Fruit fly (Drosophila melanogaster) whole organism, embryonic: ENCODE data around the gene sicily.

Experiments
- ATbp ChIP-seq: fragments of 200-800 bp; sonication (Bioruptor generic); optimal IDR thresholded peaks from 2 replicates; lab custom pipeline; 2017; ENCODE audit warnings: missing biosample characterization, mild to moderate bottlenecking, missing genetic modification characterization, missing genetic modification reagents
- B-H1 ChIP-seq: fragments of 200-800 bp; sonication (Bioruptor generic); IDR thresholded peaks from 3 replicates; pipeline ENCODE4 v1.3.6; 2022; ENCODE audit warnings: missing biosample characterization, missing genetic modification characterization
- CG10959 ChIP-seq: fragments of 200-800 bp; sonication (Bioruptor generic); IDR thresholded peaks from 2 replicates; pipeline ENCODE4 v1.3.6; 2022; ENCODE audit warnings: missing biosample characterization, missing genetic modification characterization
- CG11723 ChIP-seq: fragments of 200-800 bp; sonication (Bioruptor generic); optimal IDR thresholded peaks from 2 replicates; lab custom pipeline; 2017; ENCODE audit warnings: missing biosample characterization, mild to moderate bottlenecking, missing genetic modification characterization
- CG13287 ChIP-seq: fragments of 200-800 bp; sonication (Bioruptor generic); IDR thresholded peaks from 2 replicates; pipeline ENCODE4 v1.3.6; 2022; ENCODE audit warnings: missing biosample characterization, missing genetic modification characterization; ENCODE audit not compliant: partially characterized antibody
- CG13894 ChIP-seq: fragments of 200-800 bp; sonication (Bioruptor generic); optimal IDR thresholded peaks from 3 replicates; lab custom pipeline; 2018; ENCODE audit warnings: missing biosample characterization, mild to moderate bottlenecking, missing genetic modification characterization, moderate library complexity
- CG14965 ChIP-seq: fragments of 200-800 bp; sonication (Bioruptor generic); optimal IDR thresholded peaks from 2 replicates; lab custom pipeline; 2016; ENCODE audit warnings: missing biosample characterization, missing genetic modification characterization, borderline replicate concordance
- CG17186 ChIP-seq: fragments of 200-800 bp; sonication (Bioruptor generic); optimal IDR thresholded peaks from 3 replicates; lab custom pipeline; 2017; ENCODE audit warnings: missing biosample characterization, missing genetic modification reagents, missing genetic modification characterization
- CG1792 ChIP-seq: fragments of 200-800 bp; sonication (Bioruptor generic); optimal IDR thresholded peaks from 2 replicates; lab custom pipeline; 2016; ENCODE audit warnings: missing biosample characterization, missing genetic modification characterization
- CG2116 ChIP-seq: fragments of 200-800 bp; sonication (Bioruptor generic); optimal IDR thresholded peaks from 3 replicates; lab custom pipeline; 2018; ENCODE audit warnings: missing biosample characterization, mild to moderate bottlenecking, missing genetic modification characterization
- CG2712 ChIP-seq: fragments of 200-800 bp; optimal IDR thresholded peaks from 3 replicates; lab custom pipeline; 2019; ENCODE audit warnings: missing biosample characterization, mild to moderate bottlenecking, missing genetic modification characterization, moderate library complexity
- CG2875 ChIP-seq: fragments of 200-800 bp; sonication (Bioruptor generic); optimal IDR thresholded peaks from 2 replicates; lab custom pipeline; 2017; ENCODE audit warnings: missing biosample characterization, mild to moderate bottlenecking, missing genetic modification characterization, missing genetic modification reagents
- CG33557 ChIP-seq: fragments of 200-800 bp; sonication (Bioruptor generic); optimal IDR thresholded peaks from 2 replicates; lab custom pipeline; 2019; ENCODE audit warnings: missing biosample characterization, mild to moderate bottlenecking, missing genetic modification characterization, moderate library complexity
- CG34422 ChIP-seq: fragments of 200-800 bp; sonication (Bioruptor generic); IDR thresholded peaks from 3 replicates; pipeline ENCODE4 v1.3.6; 2022; ENCODE audit warnings: missing biosample characterization, missing genetic modification characterization
- CG5245 ChIP-seq: fragments of 200-800 bp; sonication (Bioruptor generic); optimal IDR thresholded peaks from 3 replicates; lab custom pipeline; 2016; ENCODE audit warnings: missing biosample characterization, missing genetic modification characterization
- CG8924 ChIP-seq: fragments of 200-800 bp; optimal IDR thresholded peaks from 3 replicates; lab custom pipeline; 2019; ENCODE audit warnings: missing biosample characterization, mild to moderate bottlenecking, missing genetic modification characterization, moderate library complexity
- CG9609 ChIP-seq: fragments of 200-800 bp; sonication (Bioruptor generic); optimal IDR thresholded peaks from 3 replicates; lab custom pipeline; 2016; ENCODE audit warnings: missing biosample characterization, missing genetic modification characterization
- Dad ChIP-seq: fragments of 200-800 bp; sonication (Bioruptor generic); optimal IDR thresholded peaks from 3 replicates; lab custom pipeline; 2016; ENCODE audit warnings: missing biosample characterization, missing genetic modification characterization
- Doc3 ChIP-seq: fragments of 200-800 bp; sonication (Bioruptor generic); IDR thresholded peaks from 3 replicates; pipeline ENCODE4 v1.3.6; 2022; ENCODE audit warnings: missing biosample characterization, missing genetic modification characterization; ENCODE audit not compliant: partially characterized antibody
- Dp ChIP-seq: fragments of 200-800 bp; sonication (Bioruptor generic); optimal IDR thresholded peaks from 2 replicates; lab custom pipeline; 2018; ENCODE audit warnings: missing biosample characterization, mild to moderate bottlenecking, missing genetic modification characterization, moderate library complexity
- E2f1 ChIP-seq: fragments of 200-800 bp; sonication (Bioruptor generic); IDR thresholded peaks from 2 replicates; pipeline ENCODE4 v1.3.6; 2022; ENCODE audit warnings: missing biosample characterization, missing genetic modification characterization
- Ets65A ChIP-seq: fragments of 200-800 bp; sonication (Bioruptor generic); peaks from one replicate; lab custom pipeline; 2016; ENCODE audit warnings: missing biosample characterization, missing genetic modification characterization
- HmgZ ChIP-seq: fragments of 200-800 bp; sonication (Bioruptor generic); optimal IDR thresholded peaks from 2 replicates; lab custom pipeline; 2018; ENCODE audit warnings: missing biosample characterization, mild to moderate bottlenecking, missing genetic modification characterization
- NC2β ChIP-seq: fragments of 200-800 bp; sonication (Bioruptor generic); optimal IDR thresholded peaks from 2 replicates; lab custom pipeline; 2016; ENCODE audit warnings: missing biosample characterization, missing genetic modification characterization
- NFAT ChIP-seq: fragments of 200-800 bp; sonication (Bioruptor generic); IDR thresholded peaks from 2 replicates; pipeline ENCODE4 v1.3.6; 2022; ENCODE audit warnings: missing biosample characterization, missing genetic modification characterization
- Opbp ChIP-seq: fragments of 200-800 bp; sonication (Bioruptor generic); IDR thresholded peaks from 3 replicates; pipeline ENCODE4 v1.3.6; 2022; ENCODE audit warnings: missing biosample characterization, missing genetic modification characterization; ENCODE audit not compliant: partially characterized antibody
- Pdp1 ChIP-seq, 2 experiments: fragments of 200-800 bp; sonication (Bioruptor generic); optimal IDR thresholded peaks; 3 replicates each; lab custom pipeline; 2016; ENCODE audit warnings: missing biosample characterization in 2 of 2, missing genetic modification characterization in 2 of 2, mild to moderate bottlenecking in 1 of 2, moderate library complexity in 1 of 2
- Side ChIP-seq: fragments of 200-800 bp; sonication (Bioruptor generic); optimal IDR thresholded peaks from 2 replicates; lab custom pipeline; 2016; ENCODE audit warnings: missing biosample characterization, missing genetic modification characterization
- Six4 ChIP-seq: fragments of 200-800 bp; sonication (Bioruptor generic); optimal IDR thresholded peaks from 2 replicates; lab custom pipeline; 2016; ENCODE audit warnings: missing biosample characterization, missing genetic modification characterization
- ato ChIP-seq: fragments of 200-800 bp; sonication (Bioruptor generic); IDR thresholded peaks from 2 replicates; pipeline ENCODE4 v1.3.6; 2022; ENCODE audit warnings: missing biosample characterization, missing genetic modification characterization; ENCODE audit not compliant: partially characterized antibody
- bbx ChIP-seq: fragments of 200-800 bp; sonication (Bioruptor generic); IDR thresholded peaks from 2 replicates; pipeline ENCODE4 v1.3.6; 2022; ENCODE audit warnings: missing biosample characterization, missing genetic modification characterization; ENCODE audit not compliant: partially characterized antibody
- bigmax ChIP-seq: fragments of 200-800 bp; sonication (Bioruptor generic); optimal IDR thresholded peaks from 2 replicates; lab custom pipeline; 2018; ENCODE audit warnings: missing biosample characterization, mild to moderate bottlenecking, missing genetic modification characterization
- btn ChIP-seq: fragments of 200-800 bp; sonication (Bioruptor generic); optimal IDR thresholded peaks from 2 replicates; lab custom pipeline; 2016; ENCODE audit warnings: missing biosample characterization, missing genetic modification characterization
- chif ChIP-seq, 2 experiments: fragments of 200-800 bp; sonication (Bioruptor generic); optimal IDR thresholded peaks; 3 replicates each; lab custom pipeline; 2016; ENCODE audit warnings: missing biosample characterization in 2 of 2, missing genetic modification characterization in 2 of 2
- chinmo ChIP-seq: fragments of 200-800 bp; sonication (Bioruptor generic); IDR thresholded peaks from 4 replicates; pipeline ENCODE4 v1.3.6; 2022; ENCODE audit warnings: missing biosample characterization, missing genetic modification characterization; ENCODE audit not compliant: partially characterized antibody
- dm ChIP-seq: fragments of 200-800 bp; sonication (Bioruptor generic); optimal IDR thresholded peaks from 3 replicates; lab custom pipeline; 2016; ENCODE audit warnings: missing biosample characterization, missing genetic modification characterization
- gro ChIP-seq: fragments of 200-800 bp; sonication (Bioruptor generic); optimal IDR thresholded peaks from 2 replicates; lab custom pipeline; 2016; ENCODE audit warnings: missing biosample characterization, missing genetic modification characterization
- gsb-n ChIP-seq: fragments of 200-800 bp; sonication (Bioruptor generic); optimal IDR thresholded peaks from 3 replicates; lab custom pipeline; 2018; ENCODE audit warnings: missing biosample characterization, mild to moderate bottlenecking, missing genetic modification characterization
- her ChIP-seq: fragments of 200-800 bp; sonication (Bioruptor generic); optimal IDR thresholded peaks from 2 replicates; lab custom pipeline; 2016; ENCODE audit warnings: missing biosample characterization, missing genetic modification characterization
- luna ChIP-seq: fragments of 200-800 bp; sonication (Bioruptor generic); optimal IDR thresholded peaks from 2 replicates; lab custom pipeline; 2016; ENCODE audit warnings: missing biosample characterization, missing genetic modification characterization
- oc ChIP-seq: fragments of 200-800 bp; sonication (Bioruptor generic); optimal IDR thresholded peaks from 2 replicates; lab custom pipeline; 2018; ENCODE audit warnings: missing biosample characterization, mild to moderate bottlenecking, missing genetic modification characterization, moderate library complexity
- phol ChIP-seq: fragments of 200-800 bp; sonication (Bioruptor generic); optimal IDR thresholded peaks from 3 replicates; lab custom pipeline; 2018; ENCODE audit warnings: missing biosample characterization, mild to moderate bottlenecking, missing genetic modification characterization, moderate library complexity
- ro ChIP-seq: fragments of 200-800 bp; sonication (Bioruptor generic); IDR thresholded peaks from 2 replicates; pipeline ENCODE4 v1.3.6; 2022; ENCODE audit warnings: missing biosample characterization, missing genetic modification characterization
- sens ChIP-seq: fragments of 200-800 bp; sonication (Bioruptor generic); peaks from one replicate; lab custom pipeline; 2016; ENCODE audit warnings: missing biosample characterization, missing genetic modification characterization
- stwl ChIP-seq: fragments of 200-800 bp; sonication (Bioruptor generic); optimal IDR thresholded peaks from 3 replicates; lab custom pipeline; 2018; ENCODE audit warnings: missing biosample characterization, mild to moderate bottlenecking, missing genetic modification characterization, moderate library complexity
- tna ChIP-seq: fragments of 200-800 bp; sonication (Bioruptor generic); IDR thresholded peaks from 2 replicates; pipeline ENCODE4 v1.3.6; 2022; ENCODE audit warnings: missing biosample characterization, missing genetic modification characterization; ENCODE audit not compliant: partially characterized antibody
- vnd ChIP-seq: fragments of 200-800 bp; sonication (Bioruptor generic); IDR thresholded peaks from 3 replicates; pipeline ENCODE4 v1.3.6; 2022; ENCODE audit warnings: missing biosample characterization, missing genetic modification characterization; ENCODE audit not compliant: partially characterized antibody
- vvl ChIP-seq: fragments of 200-800 bp; sonication (Bioruptor generic); IDR thresholded peaks from 2 replicates; pipeline ENCODE4 v1.3.6; 2022; ENCODE audit warnings: missing biosample characterization, missing genetic modification characterization
- zen ChIP-seq: fragments of 200-800 bp; sonication (Bioruptor generic); optimal IDR thresholded peaks from 3 replicates; lab custom pipeline; 2018; ENCODE audit warnings: missing biosample characterization, mild to moderate bottlenecking, missing genetic modification characterization, moderate library complexity
- zfh2 ChIP-seq: fragments of 200-800 bp; sonication (Bioruptor generic); optimal IDR thresholded peaks from 2 replicates; lab custom pipeline; 2016; ENCODE audit warnings: missing biosample characterization, missing genetic modification characterization

sicily gene

DNA sequence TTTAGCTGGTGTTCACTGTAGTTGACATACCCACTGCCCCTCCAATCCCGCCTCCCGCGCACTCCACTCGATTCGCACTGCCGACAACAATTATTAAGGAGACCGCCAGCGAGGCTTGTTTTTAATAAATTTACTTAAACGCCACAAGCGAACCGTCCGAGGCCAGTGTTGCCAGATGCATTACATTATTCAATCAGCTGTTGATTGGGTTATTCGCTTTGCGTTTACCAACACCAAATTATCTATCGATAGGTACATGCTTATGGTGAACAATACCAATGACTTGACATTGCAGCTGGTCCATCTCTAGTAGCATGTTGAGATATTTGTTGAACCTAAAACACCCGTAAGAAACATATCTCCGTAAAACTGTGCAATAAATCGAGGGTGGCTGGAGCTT, 4.6 kb upstream of the sicily start, which contains the start of the genes CG10353 and SelG (continued):
- TF ChIP-seq CG11723 (GFP tag; lab: Kevin White, UChicago): no peak
- TF ChIP-seq NC2β: peak; percentile 62
- peak; percentile 74; the same call in 2 of the 4 replicates for TF ChIP-seq chinmo (GFP tag; lab: Robert Waterston, UW)
- TF ChIP-seq Opbp (GFP tag; lab: Robert Waterston, UW): peak; percentile 89
- peak; percentile 43 for TF ChIP-seq CG8924 (tag; lab: Kevin White, UChicago)
- no peak for TF ChIP-seq CG14965 (GFP tag; lab: Kevin White, UChicago)
- TF ChIP-seq CG13287 (GFP tag; lab: Robert Waterston, UW): peak; percentile 90
- peak; percentile 60 for TF ChIP-seq Dad (GFP tag; lab: Kevin White, UChicago)
- TF ChIP-seq stwl: peak; percentile 99
- no peak for TF ChIP-seq gsb-n (tag; lab: Kevin White, UChicago)
- TF ChIP-seq phol: peak; percentile 27
- TF ChIP-seq CG2712: peak; percentile 61
- TF ChIP-seq sens (GFP tag; lab: Kevin White, UChicago): peak; percentile 85
- TF ChIP-seq gro: peak; percentile 50
- TF ChIP-seq CG17186 (GFP tag; lab: Kevin White, UChicago): peak; percentile 17
- no peak for TF ChIP-seq ro (GFP tag; lab: Robert Waterston, UW)
- peak; percentile 69 for TF ChIP-seq HmgZ (tag; lab: Kevin White, UChicago)
- peak; percentile 34 for TF ChIP-seq bigmax (GFP tag; lab: Kevin White, UChicago)
- no peak for TF ChIP-seq btn (GFP tag; lab: Kevin White, UChicago)
- no peak for TF ChIP-seq oc (tag; lab: Kevin White, UChicago)
- peak; percentile 18 to 26 for TF ChIP-seq chif (GFP tag; optimal IDR thresholded peaks at IDR 0.05; lab: Kevin White, UChicago)
- TF ChIP-seq Pdp1 (GFP tag; optimal IDR thresholded peaks at IDR 0.05; lab: Kevin White, UChicago): peak; percentile 30 to 77
- peak; percentile 65 for TF ChIP-seq dm (GFP tag; lab: Kevin White, UChicago)
- peak; percentile 46 for TF ChIP-seq Dp
- peak; percentile 63 for TF ChIP-seq CG2116 (GFP tag; lab: Kevin White, UChicago)
- TF ChIP-seq zen (tag; lab: Kevin White, UChicago): peak; percentile 25
- peak; percentile 63 for TF ChIP-seq vnd (GFP tag; lab: Robert Waterston, UW)
- peak; percentile 24 for TF ChIP-seq CG1792 (GFP tag; lab: Kevin White, UChicago)
- peak; percentile 64 for TF ChIP-seq vvl (GFP tag; lab: Robert Waterston, UW)
- peak; percentile 34 for TF ChIP-seq CG13894 (tag; lab: Kevin White, UChicago)
- TF ChIP-seq CG5245 (GFP tag; lab: Kevin White, UChicago): no peak
- TF ChIP-seq tna: peak; percentile 65
- TF ChIP-seq Side (GFP tag; lab: Kevin White, UChicago): peak; percentile 29
- peak; percentile 80 for TF ChIP-seq ato (GFP tag; lab: Robert Waterston, UW)
- TF ChIP-seq CG34422: no peak
- no peak for TF ChIP-seq CG33557
- TF ChIP-seq CG2875: no peak
- no peak for TF ChIP-seq ATbp (GFP tag; lab: Kevin White, UChicago)
- TF ChIP-seq zfh2 (GFP tag; lab: Kevin White, UChicago): peak; percentile 58
- no peak for TF ChIP-seq B-H1
- peak; percentile 28 for TF ChIP-seq CG9609 (GFP tag; lab: Kevin White, UChicago)
- TF ChIP-seq luna (GFP tag; lab: Kevin White, UChicago): no peak
- peak; percentile 74; the same call in 2 of the 3 replicates for TF ChIP-seq Doc3 (GFP tag; lab: Robert Waterston, UW)
- TF ChIP-seq E2f1: no peak
- peak; percentile 86 for TF ChIP-seq bbx
- no peak for TF ChIP-seq Six4 (GFP tag; lab: Kevin White, UChicago)
- peak; percentile 47; the same call in 1 of the 2 replicates for TF ChIP-seq NFAT
- no peak for TF ChIP-seq CG10959
- peak; percentile 57 for TF ChIP-seq her (GFP tag; lab: Kevin White, UChicago)
- peak; percentile 83 for TF ChIP-seq Ets65A
